Fruit fly (Drosophila melanogaster) whole organism, embryonic: ENCODE measurements around the gene Spn28Db.

Experiments
- Bteb2 ChIP-seq: fragments of 200-800 bp; sonication (Bioruptor generic); optimal IDR thresholded peaks from 2 replicates; lab custom pipeline; 2016; ENCODE audit warnings: missing biosample characterization, missing genetic modification characterization
- CG10147 ChIP-seq: fragments of 200-800 bp; sonication (Bioruptor generic); optimal IDR thresholded peaks from 2 replicates; lab custom pipeline; 2019; ENCODE audit warnings: missing biosample characterization, mild to moderate bottlenecking, missing genetic modification characterization, moderate library complexity
- CG10979 ChIP-seq: fragments of 200-800 bp; sonication (Bioruptor generic); optimal IDR thresholded peaks from 2 replicates; lab custom pipeline; 2018; ENCODE audit warnings: missing biosample characterization, mild to moderate bottlenecking, missing genetic modification characterization, moderate library complexity
- CG11247 ChIP-seq: fragments of 200-800 bp; sonication (Bioruptor generic); IDR thresholded peaks from 2 replicates; pipeline ENCODE4 v1.3.6; 2022; ENCODE audit warnings: missing biosample characterization, missing genetic modification characterization
- CG12104 ChIP-seq: fragments of 200-800 bp; sonication (Bioruptor generic); optimal IDR thresholded peaks from 3 replicates; lab custom pipeline; 2016; ENCODE audit warnings: missing biosample characterization, missing genetic modification characterization
- CG12659 ChIP-seq: fragments of 200-800 bp; sonication (Bioruptor generic); optimal IDR thresholded peaks from 3 replicates; lab custom pipeline; 2017; ENCODE audit warnings: mild to moderate bottlenecking, missing biosample characterization, missing genetic modification reagents, missing genetic modification characterization
- CG12744 ChIP-seq: fragments of 200-800 bp; sonication (Bioruptor generic); optimal IDR thresholded peaks from 2 replicates; lab custom pipeline; 2016; ENCODE audit warnings: missing biosample characterization, missing genetic modification characterization
- CG15514 ChIP-seq: fragments of 200-800 bp; sonication (Bioruptor generic); optimal IDR thresholded peaks from 3 replicates; lab custom pipeline; 2017; ENCODE audit warnings: missing biosample characterization, missing genetic modification characterization, mild to moderate bottlenecking, moderate library complexity, missing genetic modification reagents
- CG15601 ChIP-seq: fragments of 200-800 bp; sonication (Bioruptor generic); optimal IDR thresholded peaks from 3 replicates; lab custom pipeline; 2019; ENCODE audit warnings: missing biosample characterization, mild to moderate bottlenecking, missing genetic modification characterization, moderate library complexity
- CG1647 ChIP-seq: fragments of 200-800 bp; sonication (Bioruptor generic); optimal IDR thresholded peaks from 3 replicates; lab custom pipeline; 2016; ENCODE audit warnings: missing biosample characterization, missing genetic modification characterization
- CG1832 ChIP-seq: fragments of 200-800 bp; sonication (Bioruptor generic); optimal IDR thresholded peaks from 2 replicates; lab custom pipeline; 2017; ENCODE audit warnings: missing biosample characterization, mild to moderate bottlenecking, missing genetic modification characterization, inconsistent platforms
- CG2678 ChIP-seq: fragments of 200-800 bp; sonication (Bioruptor generic); optimal IDR thresholded peaks from 3 replicates; lab custom pipeline; 2019; ENCODE audit warnings: missing biosample characterization, mild to moderate bottlenecking, missing genetic modification characterization, moderate library complexity
- CG2875 ChIP-seq: fragments of 200-800 bp; sonication (Bioruptor generic); optimal IDR thresholded peaks from 2 replicates; lab custom pipeline; 2017; ENCODE audit warnings: missing biosample characterization, mild to moderate bottlenecking, missing genetic modification characterization, missing genetic modification reagents
- CG30020 ChIP-seq: fragments of 200-800 bp; optimal IDR thresholded peaks from 2 replicates; lab custom pipeline; 2019; ENCODE audit warnings: missing biosample characterization, mild to moderate bottlenecking, missing genetic modification characterization, moderate library complexity
- CG30403 ChIP-seq: fragments of 200-800 bp; sonication (Bioruptor generic); optimal IDR thresholded peaks from 3 replicates; lab custom pipeline; 2016; ENCODE audit warnings: missing biosample characterization, missing genetic modification characterization
- CG31441 ChIP-seq: fragments of 200-800 bp; sonication (Bioruptor generic); IDR thresholded peaks from 2 replicates; pipeline ENCODE4 v1.3.6; 2022; ENCODE audit warnings: missing biosample characterization, missing genetic modification characterization
- CG34376 ChIP-seq: fragments of 200-800 bp; sonication (Bioruptor generic); optimal IDR thresholded peaks from 2 replicates; lab custom pipeline; 2018; ENCODE audit warnings: missing biosample characterization, mild to moderate bottlenecking, missing genetic modification characterization
- CG4820 ChIP-seq: fragments of 200-800 bp; sonication (Bioruptor generic); optimal IDR thresholded peaks from 3 replicates; lab custom pipeline; 2016; ENCODE audit warnings: missing biosample characterization, missing genetic modification characterization
- CG7271 ChIP-seq: fragments of 200-800 bp; sonication (Bioruptor generic); optimal IDR thresholded peaks from 2 replicates; lab custom pipeline; 2018; ENCODE audit warnings: missing biosample characterization, mild to moderate bottlenecking, missing genetic modification characterization, moderate library complexity
- CG9437 ChIP-seq: fragments of 200-800 bp; sonication (Bioruptor generic); optimal IDR thresholded peaks from 2 replicates; lab custom pipeline; 2018; ENCODE audit warnings: missing biosample characterization, mild to moderate bottlenecking, missing genetic modification characterization
- CG9727 ChIP-seq: fragments of 200-800 bp; sonication (Bioruptor generic); optimal IDR thresholded peaks from 3 replicates; lab custom pipeline; 2017; ENCODE audit warnings: missing biosample characterization, mild to moderate bottlenecking, missing genetic modification characterization
- CG9932 ChIP-seq: fragments of 200-800 bp; sonication (Bioruptor generic); IDR thresholded peaks from 2 replicates; pipeline ENCODE4 v1.3.6; 2022; ENCODE audit warnings: missing biosample characterization, missing genetic modification characterization
- CHES-1-like ChIP-seq: fragments of 200-800 bp; sonication (Bioruptor generic); optimal IDR thresholded peaks from 2 replicates; lab custom pipeline; 2016; ENCODE audit warnings: missing biosample characterization, missing genetic modification characterization
- CkIIα-i1 ChIP-seq: fragments of 200-800 bp; sonication (Bioruptor generic); IDR thresholded peaks from 2 replicates; pipeline ENCODE4 v1.3.6; 2022; ENCODE audit warnings: missing biosample characterization, missing genetic modification characterization
- Dip2 ChIP-seq: fragments of 200-800 bp; sonication (Bioruptor generic); IDR thresholded peaks from 2 replicates; pipeline ENCODE4 v1.3.6; 2022; ENCODE audit warnings: missing biosample characterization, missing genetic modification characterization
- Hsf ChIP-seq: fragments of 200-800 bp; sonication (Bioruptor generic); optimal IDR thresholded peaks from 3 replicates; lab custom pipeline; 2016; ENCODE audit warnings: missing biosample characterization, missing genetic modification characterization
- Lim3 ChIP-seq: fragments of 200-800 bp; sonication (Bioruptor generic); IDR thresholded peaks from 2 replicates; pipeline ENCODE4 v1.3.6; 2022; ENCODE audit warnings: missing biosample characterization, missing genetic modification characterization
- Mes4 ChIP-seq: fragments of 200-800 bp; sonication (Bioruptor generic); optimal IDR thresholded peaks from 2 replicates; lab custom pipeline; 2016; ENCODE audit warnings: missing biosample characterization, missing genetic modification characterization
- Oli ChIP-seq: fragments of 200-800 bp; sonication (Bioruptor generic); optimal IDR thresholded peaks from 2 replicates; lab custom pipeline; 2018; ENCODE audit warnings: missing biosample characterization, mild to moderate bottlenecking, missing genetic modification characterization, moderate library complexity
- TFAM ChIP-seq: fragments of 200-800 bp; sonication (Bioruptor generic); optimal IDR thresholded peaks from 2 replicates; lab custom pipeline; 2017; ENCODE audit warnings: missing biosample characterization, missing genetic modification characterization, inconsistent platforms
- Trl ChIP-seq, 3 experiments: fragments of >200 bp in 2 of 3; fragments of 200-800 bp in 1 of 3; sonication (Bioruptor generic) in 1 of 3; optimal IDR thresholded peaks; 2 replicates in 1 of 3; 3 replicates in 2 of 3; lab custom pipeline; 2016 to 2017; ENCODE audit warnings: missing biosample characterization in 1 of 3, missing genetic modification characterization in 1 of 3
- Xbp1 ChIP-seq: fragments of 200-800 bp; sonication (Bioruptor generic); optimal IDR thresholded peaks from 3 replicates; lab custom pipeline; 2016; ENCODE audit warnings: missing biosample characterization, mild to moderate bottlenecking, missing genetic modification characterization
- ash1 ChIP-seq: fragments of 200-800 bp; sonication (Bioruptor generic); optimal IDR thresholded peaks from 2 replicates; lab custom pipeline; 2018; ENCODE audit warnings: missing biosample characterization, mild to moderate bottlenecking, missing genetic modification characterization
- bcd ChIP-seq: fragments of 200-800 bp; sonication (Bioruptor generic); optimal IDR thresholded peaks from 2 replicates; lab custom pipeline; 2017; ENCODE audit warnings: missing biosample characterization, mild to moderate bottlenecking, missing genetic modification characterization
- bsh ChIP-seq, 2 experiments: fragments of 200-800 bp; sonication (Bioruptor generic); optimal IDR thresholded peaks; 2 replicates each; lab custom pipeline; 2017 to 2018; ENCODE audit warnings: mild to moderate bottlenecking in 2 of 2, missing biosample characterization in 2 of 2, missing genetic modification characterization in 2 of 2, moderate library complexity in 1 of 2
- chif ChIP-seq, 2 experiments: fragments of 200-800 bp; sonication (Bioruptor generic); optimal IDR thresholded peaks; 3 replicates each; lab custom pipeline; 2016; ENCODE audit warnings: missing biosample characterization in 2 of 2, missing genetic modification characterization in 2 of 2
- dm ChIP-seq: fragments of 200-800 bp; sonication (Bioruptor generic); optimal IDR thresholded peaks from 3 replicates; lab custom pipeline; 2016; ENCODE audit warnings: missing biosample characterization, missing genetic modification characterization
- ftz-f1 ChIP-seq: fragments of 200-800 bp; sonication (Bioruptor generic); optimal IDR thresholded peaks from 2 replicates; lab custom pipeline; 2016; ENCODE audit warnings: missing biosample characterization, missing genetic modification characterization
- lilli ChIP-seq: fragments of 200-800 bp; sonication (Bioruptor generic); optimal IDR thresholded peaks from 3 replicates; lab custom pipeline; 2016; ENCODE audit warnings: missing biosample characterization, missing genetic modification characterization
- luna ChIP-seq: fragments of 200-800 bp; sonication (Bioruptor generic); optimal IDR thresholded peaks from 2 replicates; lab custom pipeline; 2016; ENCODE audit warnings: missing biosample characterization, missing genetic modification characterization
- mirr ChIP-seq: fragments of 200-800 bp; sonication (Bioruptor generic); optimal IDR thresholded peaks from 3 replicates; lab custom pipeline; 2018; ENCODE audit warnings: missing biosample characterization, mild to moderate bottlenecking, missing genetic modification characterization
- nmo ChIP-seq: fragments of 200-800 bp; sonication (Bioruptor generic); optimal IDR thresholded peaks from 2 replicates; lab custom pipeline; 2018; ENCODE audit warnings: missing biosample characterization, mild to moderate bottlenecking, missing genetic modification characterization, moderate library complexity
- peb ChIP-seq: fragments of 200-800 bp; sonication (Bioruptor generic); IDR thresholded peaks from 2 replicates; pipeline ENCODE4 v1.3.6; 2022; ENCODE audit warnings: missing biosample characterization, missing genetic modification characterization
- seq ChIP-seq: fragments of 200-800 bp; sonication (Bioruptor generic); IDR thresholded peaks from 2 replicates; pipeline ENCODE4 v1.3.6; 2022; ENCODE audit warnings: missing biosample characterization, missing genetic modification characterization
- sob ChIP-seq: fragments of 200-800 bp; sonication (Bioruptor generic); IDR thresholded peaks from 2 replicates; pipeline ENCODE4 v1.3.6; 2022; ENCODE audit warnings: missing biosample characterization, missing genetic modification characterization
- sug ChIP-seq: fragments of 200-800 bp; optimal IDR thresholded peaks from 2 replicates; lab custom pipeline; 2019; ENCODE audit warnings: missing biosample characterization, mild to moderate bottlenecking, missing genetic modification characterization, moderate library complexity
- unpg ChIP-seq: fragments of 200-800 bp; sonication (Bioruptor generic); optimal IDR thresholded peaks from 3 replicates; lab custom pipeline; 2018; ENCODE audit warnings: missing biosample characterization, mild to moderate bottlenecking, missing genetic modification characterization, moderate library complexity
- z ChIP-seq: fragments of 200-800 bp; sonication (Bioruptor generic); IDR thresholded peaks from 3 replicates; pipeline ENCODE4 v1.3.6; 2022; ENCODE audit warnings: missing biosample characterization, missing genetic modification characterization
- zen ChIP-seq: fragments of 200-800 bp; sonication (Bioruptor generic); optimal IDR thresholded peaks from 3 replicates; lab custom pipeline; 2018; ENCODE audit warnings: missing biosample characterization, mild to moderate bottlenecking, missing genetic modification characterization, moderate library complexity

The Spn28Db gene

dm6 chr2L:7872680-7873079 is 17.8 kb downstream of the Spn28Db start (continued):
- TF ChIP-seq CG30020 (no peak), CG31441 (GFP tag; lab: Robert Waterston, UW) (no peak), mirr (GFP tag; lab: Kevin White, UChicago) (no peak), nmo (GFP tag; lab: Kevin White, UChicago) (no peak), luna (GFP tag; lab: Kevin White, UChicago) (no peak), CG9437 (GFP tag; lab: Kevin White, UChicago) (no peak), CG10979 (tag; lab: Kevin White, UChicago) (no peak), CG7271 (tag; lab: Kevin White, UChicago) (no peak), zen (tag; lab: Kevin White, UChicago) (no peak), Trl (optimal IDR thresholded peaks at IDR 0.05; lab: Kevin White, UChicago) (no peak), Trl (GFP tag; optimal IDR thresholded peaks at IDR 0.05; lab: Kevin White, UChicago) (no peak), Oli (tag; lab: Kevin White, UChicago) (no peak), chif (GFP tag; optimal IDR thresholded peaks at IDR 0.05; lab: Kevin White, UChicago) (no peak), Lim3 (GFP tag; lab: Robert Waterston, UW) (no peak), CG15601 (tag; lab: Kevin White, UChicago) (no peak), lilli (no peak), CG12104 (GFP tag; lab: Kevin White, UChicago) (no peak), CG34376 (GFP tag; lab: Kevin White, UChicago) (no peak), CG11247 (no peak), CkIIα-i1 (no peak), CG15514 (GFP tag; lab: Kevin White, UChicago) (no peak)

DNA sequence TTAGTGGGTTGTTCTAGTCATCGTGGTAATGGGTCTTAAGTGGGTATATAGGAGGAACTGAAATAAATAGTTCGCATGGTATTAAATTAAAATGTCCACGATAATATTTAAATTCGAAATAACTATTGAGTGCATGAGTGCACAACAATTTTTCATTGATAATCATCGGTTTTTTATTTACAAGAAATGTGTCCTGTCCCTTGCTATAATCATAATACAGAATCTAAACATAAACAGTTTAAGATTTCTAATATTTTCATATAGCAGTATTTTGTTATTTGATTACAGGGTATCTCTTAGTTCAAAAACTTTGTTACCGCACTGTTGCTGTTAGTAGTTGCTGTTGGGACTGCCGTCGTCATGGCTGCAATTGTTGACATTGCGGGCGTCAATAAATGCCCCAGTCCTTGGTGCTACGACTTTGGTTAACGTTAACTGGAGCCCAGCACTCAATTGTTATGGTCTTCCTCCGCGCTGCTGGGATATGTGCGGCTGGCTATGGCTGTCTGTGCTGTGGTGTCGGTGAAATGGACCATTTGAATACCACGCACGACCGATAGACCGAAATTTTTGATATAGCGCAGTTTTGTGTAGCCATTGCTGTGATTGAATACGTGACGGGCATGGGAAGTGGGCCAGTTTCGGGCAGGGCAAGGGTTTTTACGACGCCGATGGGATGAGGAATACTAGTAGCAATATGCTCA is 18.5 kb downstream of the Spn28Db start:
- TF ChIP-seq Hsf (GFP tag; lab: Kevin White, UChicago): peak; percentile 25
- TF ChIP-seq Bteb2 (GFP tag; lab: Kevin White, UChicago): no peak
- TF ChIP-seq CG1832 (GFP tag; lab: Kevin White, UChicago): no peak
- no peak for TF ChIP-seq Dip2
- no peak for TF ChIP-seq CG2875
- TF ChIP-seq CG12744: no peak
- peak; percentile 37; the same call in 1 of the 2 replicates for TF ChIP-seq sob (GFP tag; lab: Robert Waterston, UW)
- peak; percentile 78 for TF ChIP-seq CG10147 (GFP tag; lab: Kevin White, UChicago)
- no peak for TF ChIP-seq CG1647 (GFP tag; lab: Kevin White, UChicago)
- TF ChIP-seq CHES-1-like (GFP tag; lab: Kevin White, UChicago): peak; percentile 19
- TF ChIP-seq Xbp1 (GFP tag; lab: Kevin White, UChicago): peak; percentile 42
- no peak for TF ChIP-seq dm (GFP tag; lab: Kevin White, UChicago)
- no peak for TF ChIP-seq z
- no peak for TF ChIP-seq Mes4 (GFP tag; lab: Kevin White, UChicago)
- TF ChIP-seq unpg (GFP tag; lab: Kevin White, UChicago): peak; percentile 50
- peak; percentile 33; the same call in 1 of the 2 replicates for TF ChIP-seq seq (GFP tag; lab: Robert Waterston, UW)
- no peak for TF ChIP-seq ash1 (GFP tag; lab: Kevin White, UChicago)
- no peak for TF ChIP-seq ftz-f1 (GFP tag; lab: Kevin White, UChicago)
- TF ChIP-seq sug (tag; lab: Kevin White, UChicago): peak; percentile 16
- TF ChIP-seq bsh (GFP tag; optimal IDR thresholded peaks at IDR 0.05; lab: Kevin White, UChicago): peak in 1 of 2 experiments; percentile 3
- no peak for TF ChIP-seq CG4820 (GFP tag; lab: Kevin White, UChicago)
- TF ChIP-seq CG9727: peak; percentile 54
- TF ChIP-seq CG2678 (tag; lab: Kevin White, UChicago): peak; percentile 80
- peak; percentile 15 for TF ChIP-seq bcd (GFP tag; lab: Kevin White, UChicago)
- peak; percentile 46 for TF ChIP-seq CG9932 (GFP tag; lab: Robert Waterston, UW)
- peak; percentile 32 for TF ChIP-seq CG12659 (GFP tag; lab: Kevin White, UChicago)
- peak; percentile 60 for TF ChIP-seq CG30403 (GFP tag; lab: Kevin White, UChicago)
- TF ChIP-seq TFAM: no peak
- no peak for TF ChIP-seq peb (GFP tag; lab: Robert Waterston, UW)
